Worm (Caenorhabditis elegans) whole organism, early embryonic: ENCODE results near the gene C10B5.1.

Experiments used
- ama-1 ChIP-seq: fragments of 150-350 bp; optimal IDR thresholded peaks from 2 replicates; lab custom pipeline; 2014
- hmg-4 ChIP-seq: fragments of 200-800 bp; sonication (Bioruptor generic); optimal IDR thresholded peaks from 2 replicates; lab custom pipeline; 2018; ENCODE audit warnings: mild to moderate bottlenecking, missing genetic modification characterization, missing compliant biosample characterization
- tra-4 ChIP-seq: sonication (generic microtip); optimal IDR thresholded peaks from 2 replicates; lab custom pipeline; 2017; ENCODE audit warnings: missing genetic modification characterization, missing compliant biosample characterization

DNA sequence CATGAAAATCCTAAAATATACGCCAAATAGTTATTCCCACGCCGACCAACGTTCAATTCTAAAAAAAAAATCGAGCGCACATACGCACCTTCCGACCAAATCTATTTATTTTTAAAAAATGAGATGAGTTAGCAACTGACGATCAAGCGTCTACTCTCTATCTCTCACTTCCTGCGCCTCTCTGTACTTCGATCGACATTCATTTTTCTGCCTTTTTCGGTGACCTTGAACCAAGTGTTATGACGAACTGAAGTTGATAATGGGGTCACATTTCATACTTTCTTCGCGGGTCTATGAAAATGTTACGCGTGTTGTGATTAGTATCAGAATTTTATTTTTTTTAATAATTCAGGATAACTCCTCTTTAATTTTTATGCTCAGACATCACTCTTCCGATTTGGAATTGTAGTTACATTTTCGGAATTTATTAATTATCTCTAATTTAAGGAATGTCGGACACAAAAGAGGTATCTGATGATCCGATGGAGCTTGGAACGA, 26.3 kb downstream of the C10B5.1 start, which contains the start of gene smk-1:
- TF ChIP-seq hmg-4: no peak
- no peak for TF ChIP-seq tra-4 (tag; lab: Kevin White, UChicago)
- TF ChIP-seq ama-1 (lab: Kevin White, UChicago): no peak
